Fruit fly (Drosophila melanogaster) whole organism, pupa: Measurements from ENCODE around the gene Frmd5.

Experiments used
- CG10348 ChIP-seq: fragments of 200-800 bp; sonication (Bioruptor generic); IDR thresholded peaks from 2 replicates; pipeline ENCODE4 v1.3.6; 2022; ENCODE audit warnings: missing biosample characterization, missing genetic modification characterization
- CG15710 ChIP-seq: fragments of 200-800 bp; sonication (Bioruptor generic); optimal IDR thresholded peaks from 2 replicates; lab custom pipeline; 2018; ENCODE audit warnings: missing biosample characterization, mild to moderate bottlenecking, missing genetic modification characterization, moderate library complexity
- CG17806 ChIP-seq: fragments of 200-800 bp; sonication (Bioruptor generic); optimal IDR thresholded peaks from 2 replicates; lab custom pipeline; 2018; ENCODE audit warnings: missing biosample characterization, mild to moderate bottlenecking, missing genetic modification characterization, moderate library complexity
- CG4496 ChIP-seq: fragments of 200-800 bp; sonication (Bioruptor generic); IDR thresholded peaks from 3 replicates; pipeline ENCODE4 v1.3.6; 2022; ENCODE audit warnings: missing biosample characterization, missing genetic modification characterization
- D1 ChIP-seq: fragments of 200-800 bp; sonication (Bioruptor generic); optimal IDR thresholded peaks from 2 replicates; lab custom pipeline; 2018; ENCODE audit warnings: missing biosample characterization, mild to moderate bottlenecking, missing genetic modification characterization, moderate library complexity
- EcR ChIP-seq: fragments of 200-800 bp; sonication (Bioruptor generic); optimal IDR thresholded peaks from 3 replicates; lab custom pipeline; 2019; ENCODE audit warnings: missing biosample characterization, missing genetic modification characterization, mild to moderate bottlenecking, moderate library complexity, missing genetic modification reagents
- Ets98B ChIP-seq: fragments of 200-800 bp; sonication (Bioruptor generic); IDR thresholded peaks from 2 replicates; pipeline ENCODE4 v1.3.6; 2022; ENCODE audit warnings: missing biosample characterization, missing genetic modification characterization
- Pif1A ChIP-seq: fragments of 200-800 bp; sonication (Bioruptor generic); optimal IDR thresholded peaks from 3 replicates; lab custom pipeline; 2016; ENCODE audit warnings: missing biosample characterization, missing genetic modification characterization
- Pif1B ChIP-seq: fragments of 200-800 bp; sonication (Bioruptor generic); optimal IDR thresholded peaks from 3 replicates; lab custom pipeline; 2016; ENCODE audit warnings: missing biosample characterization, missing genetic modification characterization
- fd96Ca ChIP-seq: fragments of 200-800 bp; sonication (Bioruptor generic); IDR thresholded peaks from 3 replicates; pipeline ENCODE4 v1.3.6; 2022; ENCODE audit warnings: missing biosample characterization, missing genetic modification characterization
- rn ChIP-seq: fragments of 200-800 bp; sonication (Bioruptor generic); IDR thresholded peaks from 2 replicates; pipeline ENCODE4 v1.3.6; 2022; ENCODE audit warnings: missing biosample characterization, missing genetic modification characterization

dm6 chr2L:10379865-10380264 is 35.6 kb downstream of the Frmd5 start, which contains the start of gene gny:
- TF ChIP-seq fd96Ca (no peak), CG17806 (no peak), D1 (tag; lab: Kevin White, UChicago) (no peak), CG4496 (no peak), Pif1B (GFP tag; lab: Kevin White, UChicago) (no peak), Pif1A (GFP tag; lab: Kevin White, UChicago) (no peak), Ets98B (GFP tag; lab: Robert Waterston, UW) (no peak), EcR (GFP tag; lab: Kevin White, UChicago) (no peak), rn (GFP tag; lab: Robert Waterston, UW) (no peak), CG10348 (GFP tag; lab: Robert Waterston, UW) (no peak), CG15710 (tag; lab: Kevin White, UChicago) (no peak)
